Worm (Caenorhabditis elegans) whole organism, L4/young adult: ENCODE results near the gene T04H1.13.

Experiments used
- W03F9.2 ChIP-seq: fragments of 150-350 bp; optimal IDR thresholded peaks from 2 replicates; lab custom pipeline; 2014; ENCODE audit warnings: missing biosample characterization, missing genetic modification characterization
- him-1 ChIP-seq: sonication (generic microtip); optimal IDR thresholded peaks from 2 replicates; lab custom pipeline; 2016; ENCODE audit warnings: missing genotype, missing genetic modification reagents, missing genetic modification characterization, missing compliant biosample characterization

ce11 chrV:12291587-12291986 is 46.8 kb upstream of the T04H1.13 start, which contains the start of the genes srpa-68 and srh-16:
- TF ChIP-seq him-1 = peak; percentile 73
- TF ChIP-seq W03F9.2 = peak; percentile 92
